Fruit fly (Drosophila melanogaster): ENCODE results near the gene CG45066.

DNA sequence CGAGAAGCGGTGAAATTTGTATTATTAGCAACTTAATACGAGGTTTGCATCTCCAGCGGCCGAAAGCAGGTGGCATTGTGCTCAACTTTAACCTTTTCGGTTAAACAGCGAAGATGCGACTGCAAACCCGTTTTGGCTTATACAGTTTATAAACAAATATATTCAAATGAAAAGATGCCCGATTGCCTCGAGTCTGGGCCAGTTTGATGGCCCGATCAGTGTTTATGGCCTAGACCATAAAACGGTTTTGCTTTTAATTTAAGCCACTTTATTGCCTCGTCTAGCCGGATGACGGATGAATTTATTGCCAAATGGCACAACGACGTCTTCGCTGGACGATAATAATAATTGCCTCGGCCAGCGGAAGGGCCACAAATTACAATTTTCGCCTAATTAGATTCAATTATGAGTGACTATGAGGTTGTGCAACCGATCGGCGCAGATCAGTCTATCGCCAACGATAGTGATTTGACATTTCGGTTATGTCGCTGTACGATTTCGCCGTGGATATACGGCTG, 8.5 kb downstream of the CG45066 start:
- TF ChIP-seq CG15710 (tag; optimal IDR thresholded peaks at IDR 0.05) (no peak), fd96Ca (GFP tag; IDR thresholded peaks at IDR 0.05) (no peak), CG9948 (tag; optimal IDR thresholded peaks at IDR 0.05) (no peak), rn (GFP tag; IDR thresholded peaks at IDR 0.05) (no peak), CG34367 (tag; optimal IDR thresholded peaks at IDR 0.05) (no peak), EcR (GFP tag; optimal IDR thresholded peaks at IDR 0.05) (no peak), CG13204 (GFP tag; optimal IDR thresholded peaks at IDR 0.05) (no peak)
